Worm (Caenorhabditis elegans) whole organism, L1 larva: ENCODE results near the gene fbxa-65.

Experiments used
- blmp-1 ChIP-seq: fragments of 150-350 bp; optimal IDR thresholded peaks from 2 replicates; lab custom pipeline; 2014; ENCODE audit warnings: missing biosample characterization, missing genetic modification characterization
- ceh-88 ChIP-seq: fragments of 200-800 bp; sonication (Bioruptor generic); IDR thresholded peaks from 2 replicates; pipeline ENCODE4 v1.3.6; 2022; ENCODE audit warnings: missing genetic modification characterization, missing compliant biosample characterization
- ceh-90 ChIP-seq: sonication (generic microtip); optimal IDR thresholded peaks from 2 replicates; lab custom pipeline; 2016; ENCODE audit warnings: missing genetic modification characterization, missing compliant biosample characterization
- ces-1 ChIP-seq: fragments of 150-350 bp; optimal IDR thresholded peaks from 2 replicates; lab custom pipeline; 2014; ENCODE audit warnings: missing biosample characterization, missing genetic modification reagents, missing genetic modification characterization
- dpl-1 ChIP-seq, 3 experiments: fragments of 150-350 bp in 2 of 3; sonication (generic microtip) in 1 of 3; optimal IDR thresholded peaks; 2 replicates each; lab custom pipeline; 2014 to 2017; ENCODE audit warnings: missing biosample characterization in 3 of 3, missing genetic modification characterization in 3 of 3, missing genetic modification reagents in 3 of 3
- dsc-1 ChIP-seq: sonication (generic microtip); optimal IDR thresholded peaks from 2 replicates; lab custom pipeline; 2016; ENCODE audit warnings: mild to moderate bottlenecking, missing genetic modification characterization, missing compliant biosample characterization
- efl-1 ChIP-seq, 4 experiments: fragments of 150-350 bp; optimal IDR thresholded peaks in 3 of 4; peaks in 1 of 4; 1 replicate in 1 of 4; 2 replicates in 3 of 4; lab custom pipeline; 2014; ENCODE audit warnings: missing biosample characterization in 2 of 4, missing genetic modification characterization in 2 of 4, missing genetic modification reagents in 2 of 4
- efl-3 ChIP-seq: fragments of 200-800 bp; sonication (Bioruptor generic); optimal IDR thresholded peaks from 2 replicates; lab custom pipeline; 2018; ENCODE audit warnings: mild to moderate bottlenecking, missing genetic modification characterization, missing compliant biosample characterization
- egl-27 ChIP-seq, 2 experiments: fragments of 150-350 bp in 1 of 2; sonication (generic microtip); optimal IDR thresholded peaks; 3 replicates each; lab custom pipeline; 2017 to 2018; ENCODE audit warnings: missing biosample characterization in 2 of 2, missing genetic modification characterization in 2 of 2, missing genetic modification reagents in 2 of 2
- elt-2 ChIP-seq: sonication (generic microtip); optimal IDR thresholded peaks from 2 replicates; lab custom pipeline; 2016; ENCODE audit warnings: missing genetic modification characterization, mild to moderate bottlenecking, inconsistent platforms, missing compliant biosample characterization, missing genetic modification reagents
- elt-3 ChIP-seq, 6 experiments: fragments of 150-350 bp in 1 of 6; sonication (generic microtip); optimal IDR thresholded peaks; 2 replicates each; lab custom pipeline; 2017 to 2018; ENCODE audit warnings: missing biosample characterization in 6 of 6, missing genetic modification characterization in 6 of 6, inconsistent platforms in 1 of 6
- fkh-10 ChIP-seq: sonication (generic microtip); optimal IDR thresholded peaks from 2 replicates; lab custom pipeline; 2017; ENCODE audit warnings: missing biosample characterization, missing genetic modification reagents, missing genetic modification characterization
- fkh-8 ChIP-seq: sonication (generic microtip); optimal IDR thresholded peaks from 2 replicates; lab custom pipeline; 2016; ENCODE audit warnings: mild to moderate bottlenecking, missing genetic modification characterization, missing compliant biosample characterization
- grh-1 ChIP-seq: fragments of 200-800 bp; sonication (Bioruptor generic); IDR thresholded peaks from 2 replicates; pipeline ENCODE4 v1.3.6; 2022; ENCODE audit warnings: missing genetic modification reagents, missing genetic modification characterization, missing compliant biosample characterization
- hpl-2 ChIP-seq: fragments of 150-350 bp; optimal IDR thresholded peaks from 2 replicates; lab custom pipeline; 2014; ENCODE audit warnings: missing biosample characterization, missing genetic modification reagents, missing genetic modification characterization
- jun-1 ChIP-seq: fragments of 150-350 bp; optimal IDR thresholded peaks from 2 replicates; lab custom pipeline; 2014; ENCODE audit warnings: missing biosample characterization, missing genetic modification reagents, missing genetic modification characterization
- lin-13 ChIP-seq: fragments of 150-350 bp; optimal IDR thresholded peaks from 2 replicates; lab custom pipeline; 2014; ENCODE audit warnings: missing biosample characterization, missing genetic modification reagents, missing genetic modification characterization
- lin-14 ChIP-seq: fragments of 200-800 bp; sonication (Bioruptor generic); optimal IDR thresholded peaks from 2 replicates; lab custom pipeline; 2018; ENCODE audit warnings: mild to moderate bottlenecking, missing genetic modification characterization, moderate library complexity, missing compliant biosample characterization
- lin-15B ChIP-seq: fragments of 150-350 bp; sonication (generic microtip); optimal IDR thresholded peaks from 3 replicates; lab custom pipeline; 2014; ENCODE audit warnings: missing biosample characterization, missing genetic modification characterization
- lin-35 ChIP-seq, 2 experiments: fragments of 150-350 bp; optimal IDR thresholded peaks; 2 replicates each; lab custom pipeline; 2014; ENCODE audit warnings: missing biosample characterization in 2 of 2, missing genetic modification characterization in 2 of 2, missing genetic modification reagents in 2 of 2
- lsy-2 ChIP-seq, 2 experiments: fragments of 150-350 bp; optimal IDR thresholded peaks; 2 replicates each; lab custom pipeline; 2014; ENCODE audit warnings: missing biosample characterization in 2 of 2, missing genetic modification characterization in 2 of 2
- mab-9 ChIP-seq: fragments of 200-800 bp; sonication (Bioruptor generic); IDR thresholded peaks from 2 replicates; pipeline ENCODE4 v1.3.6; 2022; ENCODE audit warnings: missing genetic modification reagents, missing genetic modification characterization, missing compliant biosample characterization
- mdl-1 ChIP-seq, 2 experiments: fragments of 150-350 bp; optimal IDR thresholded peaks; 2 replicates each; lab custom pipeline; 2014 to 2017; ENCODE audit warnings: missing biosample characterization in 2 of 2, missing genetic modification characterization in 2 of 2, inconsistent platforms in 1 of 2
- mep-1 ChIP-seq: fragments of 150-350 bp; optimal IDR thresholded peaks from 2 replicates; lab custom pipeline; 2014; ENCODE audit warnings: missing biosample characterization, missing genetic modification characterization
- nhr-12 ChIP-seq: sonication (generic microtip); optimal IDR thresholded peaks from 2 replicates; lab custom pipeline; 2017; ENCODE audit warnings: missing biosample characterization, missing genetic modification characterization
- nhr-237 ChIP-seq: fragments of 150-350 bp; optimal IDR thresholded peaks from 2 replicates; lab custom pipeline; 2014; ENCODE audit warnings: missing biosample characterization, missing genetic modification characterization
- nhr-28 ChIP-seq: fragments of 150-350 bp; optimal IDR thresholded peaks from 2 replicates; lab custom pipeline; 2014; ENCODE audit warnings: missing biosample characterization, missing genetic modification characterization
- nhr-76 ChIP-seq: sonication (generic microtip); optimal IDR thresholded peaks from 2 replicates; lab custom pipeline; 2017; ENCODE audit warnings: missing biosample characterization, missing genetic modification characterization
- nhr-77 ChIP-seq: fragments of 150-350 bp; optimal IDR thresholded peaks from 2 replicates; lab custom pipeline; 2014; ENCODE audit warnings: missing biosample characterization, missing genetic modification characterization
- nhr-84 ChIP-seq: sonication (generic microtip); optimal IDR thresholded peaks from 2 replicates; lab custom pipeline; 2017; ENCODE audit warnings: missing biosample characterization, missing genetic modification characterization
- nhr-85 ChIP-seq: sonication (generic microtip); peaks from one replicate; lab custom pipeline; 2016; ENCODE audit warnings: missing genetic modification characterization, inconsistent platforms, missing compliant biosample characterization
- nhr-90 ChIP-seq: sonication (generic microtip); optimal IDR thresholded peaks from 2 replicates; lab custom pipeline; 2016; ENCODE audit warnings: mild to moderate bottlenecking, missing genetic modification characterization, missing compliant biosample characterization; ENCODE audit not compliant: poor library complexity
- pax-3 ChIP-seq: fragments of 200-800 bp; sonication (Bioruptor generic); optimal IDR thresholded peaks from 2 replicates; lab custom pipeline; 2018; ENCODE audit warnings: mild to moderate bottlenecking, missing genetic modification characterization, moderate library complexity, missing compliant biosample characterization
- rnt-1 ChIP-seq: sonication (generic microtip); optimal IDR thresholded peaks from 2 replicates; lab custom pipeline; 2016; ENCODE audit warnings: mild to moderate bottlenecking, missing genetic modification characterization, moderate library complexity, missing compliant biosample characterization
- skn-1 ChIP-seq: fragments of 150-350 bp; optimal IDR thresholded peaks from 2 replicates; lab custom pipeline; 2014; ENCODE audit warnings: missing biosample characterization, missing genetic modification characterization
- snpc-4 ChIP-seq: fragments of 150-350 bp; optimal IDR thresholded peaks from 2 replicates; lab custom pipeline; 2014; ENCODE audit warnings: missing biosample characterization, missing genetic modification characterization
- snu-23 ChIP-seq: sonication (generic microtip); optimal IDR thresholded peaks from 2 replicates; lab custom pipeline; 2016; ENCODE audit warnings: missing genetic modification characterization, missing compliant biosample characterization
- sup-37 ChIP-seq: fragments of 200-800 bp; sonication (Bioruptor generic); optimal IDR thresholded peaks from 2 replicates; lab custom pipeline; 2018; ENCODE audit warnings: mild to moderate bottlenecking, missing genetic modification characterization, missing compliant biosample characterization
- swsn-7 ChIP-seq: sonication (generic microtip); optimal IDR thresholded peaks from 2 replicates; lab custom pipeline; 2016; ENCODE audit warnings: missing genetic modification characterization, missing compliant biosample characterization
- unc-86 ChIP-seq: sonication (generic microtip); optimal IDR thresholded peaks from 2 replicates; lab custom pipeline; 2016; ENCODE audit warnings: missing genetic modification characterization, missing compliant biosample characterization
- vab-15 ChIP-seq: sonication (generic microtip); optimal IDR thresholded peaks from 2 replicates; lab custom pipeline; 2017; ENCODE audit warnings: missing genotype, mild to moderate bottlenecking, missing genetic modification characterization, missing compliant biosample characterization
- xbp-1 ChIP-seq: sonication (generic microtip); optimal IDR thresholded peaks from 2 replicates; lab custom pipeline; 2016; ENCODE audit warnings: missing genetic modification characterization, missing compliant biosample characterization
- zag-1 ChIP-seq: fragments of 150-350 bp; optimal IDR thresholded peaks from 2 replicates; lab custom pipeline; 2014; ENCODE audit warnings: missing biosample characterization, missing genetic modification characterization
- zip-4 ChIP-seq: fragments of 200-800 bp; sonication (Bioruptor generic); optimal IDR thresholded peaks from 2 replicates; lab custom pipeline; 2018; ENCODE audit warnings: mild to moderate bottlenecking, missing genetic modification characterization, moderate library complexity, missing compliant biosample characterization
- ztf-11 ChIP-seq, 2 experiments: sonication (generic microtip); optimal IDR thresholded peaks; 2 replicates each; lab custom pipeline; 2016 to 2017; ENCODE audit warnings: missing genetic modification characterization in 2 of 2, missing biosample characterization in 1 of 2, missing compliant biosample characterization in 1 of 2

Gene fbxa-65

DNA sequence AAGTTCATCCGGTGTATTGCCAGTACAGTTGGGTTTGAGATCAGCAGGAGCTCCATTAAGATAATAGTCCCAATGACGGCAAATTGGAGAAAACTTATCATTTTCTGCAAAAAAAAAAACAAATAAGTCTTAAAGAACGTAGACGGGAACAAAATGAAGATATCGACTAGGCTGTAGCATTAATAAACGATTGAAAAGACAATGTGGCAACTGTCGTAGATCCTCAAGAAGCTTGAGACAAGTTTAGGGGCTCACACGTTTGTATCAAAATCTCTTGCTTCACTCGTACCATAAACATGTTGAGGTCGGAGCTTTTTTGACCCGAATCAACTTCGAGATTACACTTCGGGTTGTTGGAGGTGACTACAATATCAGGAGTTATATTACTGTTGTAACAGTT lies 26.3 kb downstream of the fbxa-65 start, which contains the start of gene F35F10.14:
F35F10.14 (minus strand) TSS at position 101 of the 400 bp plus-strand sequence.
- TF ChIP-seq pax-3 (tag; lab: Kevin White, UChicago) (no peak), sup-37 (GFP tag; lab: Kevin White, UChicago) (no peak), dsc-1 (tag; lab: Kevin White, UChicago) (no peak), ztf-11 (tag; optimal IDR thresholded peaks at IDR 0.05; lab: Kevin White, UChicago) (no peak), nhr-28 (tag; lab: Kevin White, UChicago) (no peak), elt-3 (tag; optimal IDR thresholded peaks at IDR 0.05; lab: Kevin White, UChicago) (no peak), mep-1 (tag; lab: Kevin White, UChicago) (no peak), ces-1 (GFP tag; lab: Kevin White, UChicago) (no peak), jun-1 (tag; lab: Kevin White, UChicago) (no peak), elt-2 (tag; lab: Kevin White, UChicago) (no peak), rnt-1 (tag; lab: Kevin White, UChicago) (no peak), lin-15B (tag; lab: Kevin White, UChicago) (no peak), lsy-2 (tag; optimal IDR thresholded peaks at IDR 0.05; lab: Kevin White, UChicago) (no peak), vab-15 (tag; lab: Kevin White, UChicago) (no peak), xbp-1 (tag; lab: Kevin White, UChicago) (no peak), lin-35 (GFP tag; optimal IDR thresholded peaks at IDR 0.05; lab: Kevin White, UChicago) (no peak)

DNA sequence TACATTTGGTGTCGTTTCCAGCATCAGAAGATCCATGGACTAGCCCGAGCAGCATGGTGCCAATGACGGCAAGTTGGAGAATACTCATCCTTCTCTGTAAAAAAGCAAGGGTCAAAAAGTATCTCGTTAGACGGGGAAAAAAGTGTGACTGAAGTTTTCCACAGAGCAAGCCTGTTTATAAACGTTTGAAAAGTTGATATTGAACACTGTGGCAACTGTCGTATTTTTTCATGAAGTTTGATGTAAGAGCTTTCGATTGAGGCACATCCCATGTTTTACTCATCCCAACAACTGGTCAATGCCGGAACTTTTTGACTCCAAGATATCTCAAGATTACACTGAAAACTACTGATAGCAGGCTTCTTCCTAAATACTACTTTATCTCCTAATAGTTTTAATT lies 27.3 kb downstream of the fbxa-65 start, which contains the start of gene F35F10.13:
F35F10.13 (minus strand) TSS at position 101 of the 400 bp plus-strand sequence.
- TF ChIP-seq nhr-12 (tag; lab: Kevin White, UChicago) (no peak), nhr-76 (tag; lab: Kevin White, UChicago) (no peak), unc-86 (no peak), jun-1 (tag; lab: Kevin White, UChicago) (no peak), hpl-2 (GFP tag; lab: Kevin White, UChicago) (no peak), ceh-90 (tag; lab: Kevin White, UChicago) (no peak), elt-3 (tag; optimal IDR thresholded peaks at IDR 0.05; lab: Kevin White, UChicago) (no peak), fkh-8 (tag; lab: Kevin White, UChicago) (no peak), snpc-4 (no peak), nhr-237 (no peak)

DNA sequence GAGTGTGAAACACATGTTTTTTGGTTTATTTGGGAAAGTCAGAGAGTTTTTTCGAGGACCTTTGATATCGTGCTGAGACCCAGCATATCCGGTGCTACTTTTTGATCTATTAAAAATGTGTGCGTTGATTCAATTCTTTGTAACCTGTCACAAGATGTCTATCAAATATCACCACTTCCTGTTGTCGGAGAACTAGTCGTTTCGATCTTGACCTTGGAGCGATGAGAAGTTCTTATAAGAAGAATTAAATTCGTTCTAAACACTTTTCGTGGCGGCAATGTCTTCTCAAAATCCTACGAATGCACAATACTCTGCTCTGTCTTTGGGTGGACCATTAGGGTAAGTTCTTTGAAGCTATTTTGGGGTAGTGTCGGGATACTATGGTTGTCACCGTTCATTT lies 30.2 kb downstream of the fbxa-65 start, which contains the start of gene F35F10.1:
F35F10.1 (plus strand) TSS at position 200 of the 400 bp plus-strand sequence.
- TF ChIP-seq blmp-1 (tag; lab: Kevin White, UChicago) (peak; percentile 37), grh-1 (peak; percentile 9; the same call in 1 of the 2 replicates), lin-13 (GFP tag; lab: Kevin White, UChicago) (no peak), nhr-84 (tag; lab: Kevin White, UChicago) (no peak), efl-3 (no peak), skn-1 (tag; lab: Kevin White, UChicago) (no peak), nhr-85 (tag; lab: Kevin White, UChicago) (peak; percentile 69)

DNA sequence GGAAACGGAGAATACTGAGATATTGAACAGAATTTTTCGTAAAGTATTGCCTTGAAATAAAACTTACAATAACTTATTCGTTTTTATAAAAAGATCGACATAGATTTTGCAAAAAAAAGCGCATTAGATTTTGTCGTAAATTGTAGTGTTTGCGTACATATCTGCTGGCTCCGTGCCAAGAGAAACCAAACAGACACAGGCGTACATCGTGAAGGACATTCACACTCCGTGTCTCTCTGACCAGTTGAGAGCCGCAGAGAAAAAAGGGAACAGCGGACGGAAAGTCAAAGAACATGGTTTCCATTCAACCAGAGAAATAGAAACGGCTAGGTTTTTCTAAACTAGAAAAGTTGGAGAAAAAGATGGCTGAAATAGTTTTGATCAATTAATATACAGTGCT lies 31.0 kb downstream of the fbxa-65 start, which contains the start of gene arrd-19:
arrd-19 (minus strand) TSS at position 209 of the 400 bp plus-strand sequence.
- TF ChIP-seq mep-1 (tag; lab: Kevin White, UChicago) (peak; percentile 88), ceh-88 (no peak), lin-35 (GFP tag; optimal IDR thresholded peaks at IDR 0.05; lab: Kevin White, UChicago) (peak; percentile 49 to 64), fkh-10 (no peak), dsc-1 (tag; lab: Kevin White, UChicago) (peak; percentile 46), rnt-1 (tag; lab: Kevin White, UChicago) (peak; percentile 78), swsn-7 (tag; lab: Kevin White, UChicago) (peak; percentile 77), egl-27 (tag; optimal IDR thresholded peaks at IDR 0.05; lab: Kevin White, UChicago) (no peak), vab-15 (tag; lab: Kevin White, UChicago) (no peak), mdl-1 (tag; optimal IDR thresholded peaks at IDR 0.05; lab: Kevin White, UChicago) (peak in 1 of 2 experiments; percentile 71), sup-37 (GFP tag; lab: Kevin White, UChicago) (no peak), snu-23 (GFP tag; lab: Kevin White, UChicago) (peak; percentile 82), lin-14 (GFP tag; lab: Kevin White, UChicago) (peak; percentile 98), zip-4 (no peak), nhr-90 (tag; lab: Kevin White, UChicago) (peak; percentile 34), efl-1 (optimal IDR thresholded peaks at IDR 0.05; lab: Kevin White, UChicago) (peak; percentile 74 to 75), efl-1 (GFP tag; optimal IDR thresholded peaks at IDR 0.05 in 1 of 2; lab: Kevin White, UChicago) (peak; percentile 51 to 95), elt-3 (tag; optimal IDR thresholded peaks at IDR 0.05; lab: Kevin White, UChicago) (peak in 2 of 6 experiments; percentile 5 to 30), zag-1 (tag; lab: Kevin White, UChicago) (no peak), mab-9 (GFP tag; lab: Robert Waterston, UW) (peak; percentile 43; the same call in 1 of the 2 replicates), nhr-12 (tag; lab: Kevin White, UChicago) (no peak), xbp-1 (tag; lab: Kevin White, UChicago) (peak; percentile 56), dpl-1 (GFP tag; optimal IDR thresholded peaks at IDR 0.05; lab: Kevin White, UChicago) (peak; percentile 46 to 76 (median 63)), unc-86 (peak; percentile 39), nhr-77 (tag; lab: Kevin White, UChicago) (peak; percentile 72)
